Worm (Caenorhabditis elegans) whole organism, early embryonic: ENCODE results near the gene F10C1.9.
A peak's percentile ranks its signal among the peaks of the same experiment; 100 is the strongest.

ENCODE experiments used
- B0310.2 ChIP-seq: sonication (generic microtip); optimal IDR thresholded peaks from 2 replicates; lab custom pipeline; 2016; ENCODE audit warnings: mild to moderate bottlenecking, missing genetic modification characterization, missing compliant biosample characterization
- F13C5.2 ChIP-seq: sonication (generic microtip); optimal IDR thresholded peaks from 2 replicates; lab custom pipeline; 2017; ENCODE audit warnings: mild to moderate bottlenecking, missing genetic modification characterization, inconsistent platforms, missing compliant biosample characterization
- aly-1 ChIP-seq: sonication (generic microtip); optimal IDR thresholded peaks from 2 replicates; lab custom pipeline; 2016; ENCODE audit warnings: missing genetic modification characterization, missing compliant biosample characterization
- ama-1 ChIP-seq: fragments of 150-350 bp; optimal IDR thresholded peaks from 2 replicates; lab custom pipeline; 2014
- ceh-13 ChIP-seq: fragments of 200-800 bp; sonication (Bioruptor generic); optimal IDR thresholded peaks from 2 replicates; lab custom pipeline; 2018; ENCODE audit warnings: mild to moderate bottlenecking, missing genetic modification characterization, missing compliant biosample characterization
- ceh-36 ChIP-seq: sonication (generic microtip); optimal IDR thresholded peaks from 2 replicates; lab custom pipeline; 2016; ENCODE audit warnings: missing genetic modification characterization, inconsistent platforms, missing compliant biosample characterization
- ets-7 ChIP-seq: sonication (generic microtip); optimal IDR thresholded peaks from 2 replicates; lab custom pipeline; 2016; ENCODE audit warnings: missing genotype, missing genetic modification characterization, missing compliant biosample characterization
- flt-1 ChIP-seq: fragments of 200-800 bp; sonication (Bioruptor generic); IDR thresholded peaks from 2 replicates; pipeline ENCODE4 v1.3.6; 2022; ENCODE audit warnings: missing genetic modification characterization, missing compliant biosample characterization
- hmbx-1 ChIP-seq: sonication (generic microtip); optimal IDR thresholded peaks from 2 replicates; lab custom pipeline; 2016; ENCODE audit warnings: mild to moderate bottlenecking, missing genetic modification characterization, missing compliant biosample characterization
- hmg-4 ChIP-seq: fragments of 200-800 bp; sonication (Bioruptor generic); optimal IDR thresholded peaks from 2 replicates; lab custom pipeline; 2018; ENCODE audit warnings: mild to moderate bottlenecking, missing genetic modification characterization, missing compliant biosample characterization
- hnd-1 ChIP-seq: sonication (generic microtip); optimal IDR thresholded peaks from 2 replicates; lab custom pipeline; 2016; ENCODE audit warnings: missing genetic modification characterization, missing compliant biosample characterization
- pes-1 ChIP-seq: fragments of 200-800 bp; sonication (Bioruptor generic); IDR thresholded peaks from 2 replicates; pipeline ENCODE4 v1.3.6; 2022; ENCODE audit warnings: missing genetic modification reagents, missing genetic modification characterization, missing compliant biosample characterization
- scrt-1 ChIP-seq: fragments of 200-800 bp; sonication (Bioruptor generic); IDR thresholded peaks from 2 replicates; pipeline ENCODE4 v1.3.6; 2022; ENCODE audit warnings: missing genetic modification characterization, missing compliant biosample characterization
- sea-1 ChIP-seq: fragments of 200-800 bp; sonication (Bioruptor generic); conservative IDR thresholded peaks from 2 replicates; pipeline ENCODE4 v1.3.6; 2022; ENCODE audit warnings: missing genetic modification characterization, missing compliant biosample characterization
- tbx-11 ChIP-seq: fragments of 200-800 bp; sonication (Bioruptor generic); IDR thresholded peaks from 2 replicates; pipeline ENCODE4 v1.3.6; 2022; ENCODE audit warnings: missing genetic modification characterization, missing compliant biosample characterization
- tbx-37 ChIP-seq: fragments of 200-800 bp; sonication (Bioruptor generic); conservative IDR thresholded peaks from 2 replicates; pipeline ENCODE4 v1.3.6; 2022; ENCODE audit warnings: missing genetic modification reagents, missing genetic modification characterization, missing compliant biosample characterization
- tra-4 ChIP-seq: sonication (generic microtip); optimal IDR thresholded peaks from 2 replicates; lab custom pipeline; 2017; ENCODE audit warnings: missing genetic modification characterization, missing compliant biosample characterization

The F10C1.9 gene

DNA sequence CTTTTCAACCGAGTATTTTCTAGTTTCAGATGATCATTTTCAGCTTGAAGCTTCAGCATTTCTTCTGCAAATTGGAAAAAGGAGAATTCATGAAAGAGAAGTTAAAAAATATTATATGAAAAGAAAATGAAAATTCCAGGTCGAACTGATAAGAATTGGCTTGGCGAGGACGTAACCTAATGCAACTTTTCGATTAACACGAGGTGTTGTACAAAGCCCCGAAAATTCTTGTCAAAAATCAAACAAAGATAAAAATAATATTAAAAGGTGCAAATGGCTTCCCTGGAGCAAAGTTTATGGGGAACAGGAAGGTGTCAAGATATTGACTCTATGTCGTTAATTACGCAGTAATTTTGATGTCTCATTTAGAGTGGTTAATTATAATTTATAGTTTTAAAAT, 742 bp downstream of the F10C1.9 start:
- TF ChIP-seq tra-4 (tag; lab: Kevin White, UChicago): no peak
- TF ChIP-seq B0310.2: no peak
- no peak for TF ChIP-seq tbx-37 (GFP tag; lab: Robert Waterston, UW)
- no peak for TF ChIP-seq tbx-11 (GFP tag; lab: Robert Waterston, UW)
- TF ChIP-seq scrt-1 (GFP tag; lab: Robert Waterston, UW): no peak
- TF ChIP-seq hnd-1: no peak
- TF ChIP-seq F13C5.2 (tag; lab: Kevin White, UChicago): no peak
- no peak for TF ChIP-seq flt-1 (GFP tag; lab: Robert Waterston, UW)
- no peak for TF ChIP-seq ets-7 (tag; lab: Kevin White, UChicago)
- TF ChIP-seq ama-1 (lab: Kevin White, UChicago): no peak
- no peak for TF ChIP-seq aly-1

DNA sequence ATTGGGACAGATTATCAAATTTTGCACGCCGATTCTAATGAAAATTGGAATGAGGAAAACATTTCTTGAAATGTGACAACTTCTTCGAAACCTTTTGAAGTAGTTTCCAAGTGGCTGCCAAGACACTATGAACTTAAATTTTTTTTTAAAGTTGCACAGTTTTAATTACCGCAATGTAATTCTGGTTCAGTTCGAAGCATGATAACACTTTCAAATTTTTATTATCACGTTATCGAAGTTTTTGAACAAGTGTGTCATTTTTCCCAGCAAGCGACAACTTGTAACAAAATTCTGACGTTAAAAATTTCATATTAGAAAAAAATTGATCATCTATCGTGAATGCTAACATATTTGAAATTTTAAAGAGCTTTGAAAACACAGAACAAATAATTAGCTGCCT, 2.3 kb downstream of the F10C1.9 start:
- no peak for TF ChIP-seq ets-7 (tag; lab: Kevin White, UChicago)
- TF ChIP-seq pes-1 (GFP tag; lab: Robert Waterston, UW): no peak
- TF ChIP-seq hmg-4: no peak
- TF ChIP-seq aly-1: no peak
- no peak for TF ChIP-seq scrt-1 (GFP tag; lab: Robert Waterston, UW)
- TF ChIP-seq ceh-36 (tag; lab: Kevin White, UChicago): no peak
- TF ChIP-seq tbx-37 (GFP tag; lab: Robert Waterston, UW): no peak
- no peak for TF ChIP-seq F13C5.2 (tag; lab: Kevin White, UChicago)
- TF ChIP-seq B0310.2: no peak
- no peak for TF ChIP-seq tbx-11 (GFP tag; lab: Robert Waterston, UW)
- no peak for TF ChIP-seq hmbx-1 (tag; lab: Kevin White, UChicago)
- no peak for TF ChIP-seq ama-1 (lab: Kevin White, UChicago)

DNA sequence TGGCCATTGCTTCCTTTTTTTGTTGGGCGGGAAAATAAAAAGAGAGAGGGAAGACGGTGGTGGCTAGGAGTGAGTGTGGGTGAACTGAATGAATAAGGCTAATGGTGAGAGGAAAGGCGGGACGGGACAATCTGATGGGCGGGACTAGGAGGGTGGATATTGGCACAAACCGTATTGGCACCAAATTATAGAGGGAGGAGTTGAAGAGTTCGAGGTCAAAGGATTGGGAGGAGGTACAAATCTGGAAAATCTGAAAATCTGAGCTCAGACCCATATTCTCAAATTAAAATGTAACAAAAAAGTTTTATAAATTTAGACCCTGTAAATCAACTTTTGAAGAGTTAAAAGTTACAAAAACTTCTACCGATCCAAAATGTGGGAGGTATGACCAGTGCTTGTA, 6.3 kb downstream of the F10C1.9 start, which contains the start of gene hlh-14:
Gene hlh-14, minus strand, starts transcription at position 101 of the 400 bp plus-strand sequence.
- TF ChIP-seq sea-1 (no peak), flt-1 (GFP tag; lab: Robert Waterston, UW) (no peak), hmg-4 (no peak), ets-7 (tag; lab: Kevin White, UChicago) (no peak), scrt-1 (GFP tag; lab: Robert Waterston, UW) (no peak; the same call in 1 of the 2 replicates), tbx-37 (GFP tag; lab: Robert Waterston, UW) (no peak), aly-1 (no peak), pes-1 (GFP tag; lab: Robert Waterston, UW) (no peak), tra-4 (tag; lab: Kevin White, UChicago) (no peak), ama-1 (lab: Kevin White, UChicago) (no peak), F13C5.2 (tag; lab: Kevin White, UChicago) (no peak), hmbx-1 (tag; lab: Kevin White, UChicago) (no peak), hnd-1 (no peak), tbx-11 (GFP tag; lab: Robert Waterston, UW) (no peak), B0310.2 (no peak), ceh-13 (GFP tag; lab: Kevin White, UChicago) (no peak), ceh-36 (tag; lab: Kevin White, UChicago) (no peak)

DNA sequence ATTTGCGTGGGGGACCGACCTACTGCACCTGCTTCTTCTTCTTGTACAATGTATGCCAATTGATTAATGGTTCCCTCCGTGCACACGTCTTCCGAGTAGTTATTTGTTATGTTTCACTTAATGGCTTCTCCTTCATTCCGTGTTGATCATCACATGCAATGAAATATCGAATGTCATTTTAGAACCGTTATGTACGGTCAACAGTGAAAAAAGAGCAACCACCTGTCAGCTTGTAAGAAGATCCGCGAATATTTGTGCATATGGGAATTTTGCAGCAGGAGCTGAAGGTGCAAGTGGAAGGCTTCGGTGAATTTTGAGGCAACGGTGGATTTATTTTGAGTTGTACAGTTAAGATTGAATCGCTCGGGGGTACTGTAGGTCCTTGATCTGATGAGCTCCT, 8.5 kb downstream of the F10C1.9 start:
- TF ChIP-seq B0310.2 (no peak), tbx-11 (GFP tag; lab: Robert Waterston, UW) (no peak), hmg-4 (no peak), flt-1 (GFP tag; lab: Robert Waterston, UW) (no peak), tbx-37 (GFP tag; lab: Robert Waterston, UW) (no peak), ama-1 (lab: Kevin White, UChicago) (no peak), aly-1 (no peak), scrt-1 (GFP tag; lab: Robert Waterston, UW) (no peak), tra-4 (tag; lab: Kevin White, UChicago) (no peak), ets-7 (tag; lab: Kevin White, UChicago) (no peak), F13C5.2 (tag; lab: Kevin White, UChicago) (no peak), ceh-36 (tag; lab: Kevin White, UChicago) (no peak), hnd-1 (no peak), sea-1 (no peak), pes-1 (GFP tag; lab: Robert Waterston, UW) (no peak), hmbx-1 (tag; lab: Kevin White, UChicago) (no peak), ceh-13 (GFP tag; lab: Kevin White, UChicago) (no peak)

DNA sequence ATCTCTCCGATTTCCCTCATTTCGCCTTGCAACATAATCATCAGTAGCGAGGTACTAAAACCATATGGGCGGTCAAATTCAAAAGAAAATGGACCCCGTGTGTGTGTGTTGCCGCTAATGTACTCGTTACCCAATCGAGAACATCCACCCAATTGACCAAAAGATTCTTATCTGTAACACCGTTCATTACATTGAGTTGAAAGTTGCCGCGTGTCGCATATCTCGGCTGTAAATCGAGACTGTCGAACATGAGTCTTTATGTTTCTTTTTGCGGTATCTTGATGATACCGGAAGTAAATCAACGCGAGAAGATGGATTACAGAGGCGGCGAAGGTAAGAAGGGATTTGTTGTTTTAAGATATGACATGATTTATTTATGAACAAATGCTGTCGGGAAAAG, 9.3 kb downstream of the F10C1.9 start:
- no peak for TF ChIP-seq tbx-11 (GFP tag; lab: Robert Waterston, UW)
- peak; percentile 77 for TF ChIP-seq ets-7 (tag; lab: Kevin White, UChicago)

DNA sequence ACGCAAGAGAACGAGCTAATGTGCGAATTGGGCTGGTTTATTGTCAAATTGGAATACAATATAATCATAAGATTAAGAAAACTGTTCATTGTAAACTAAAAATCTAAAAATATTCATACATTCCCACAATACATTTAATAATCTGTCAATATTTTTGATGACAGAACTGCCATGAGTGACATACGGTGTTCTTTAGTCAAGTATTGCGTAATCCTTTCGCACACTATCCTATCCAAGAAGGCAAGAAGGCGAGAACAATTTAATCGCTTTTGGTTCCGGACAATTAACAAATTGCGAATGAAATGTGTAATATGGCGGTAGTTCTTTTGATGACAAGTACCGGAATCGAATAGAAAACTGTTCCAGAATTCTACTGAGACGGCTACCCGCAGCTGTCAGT, 10.2 kb downstream of the F10C1.9 start:
- TF ChIP-seq scrt-1 (GFP tag; lab: Robert Waterston, UW) (no peak), tbx-11 (GFP tag; lab: Robert Waterston, UW) (no peak), B0310.2 (no peak), ets-7 (tag; lab: Kevin White, UChicago) (no peak), tbx-37 (GFP tag; lab: Robert Waterston, UW) (no peak), tra-4 (tag; lab: Kevin White, UChicago) (no peak), hmbx-1 (tag; lab: Kevin White, UChicago) (no peak), sea-1 (no peak), F13C5.2 (tag; lab: Kevin White, UChicago) (no peak)

DNA sequence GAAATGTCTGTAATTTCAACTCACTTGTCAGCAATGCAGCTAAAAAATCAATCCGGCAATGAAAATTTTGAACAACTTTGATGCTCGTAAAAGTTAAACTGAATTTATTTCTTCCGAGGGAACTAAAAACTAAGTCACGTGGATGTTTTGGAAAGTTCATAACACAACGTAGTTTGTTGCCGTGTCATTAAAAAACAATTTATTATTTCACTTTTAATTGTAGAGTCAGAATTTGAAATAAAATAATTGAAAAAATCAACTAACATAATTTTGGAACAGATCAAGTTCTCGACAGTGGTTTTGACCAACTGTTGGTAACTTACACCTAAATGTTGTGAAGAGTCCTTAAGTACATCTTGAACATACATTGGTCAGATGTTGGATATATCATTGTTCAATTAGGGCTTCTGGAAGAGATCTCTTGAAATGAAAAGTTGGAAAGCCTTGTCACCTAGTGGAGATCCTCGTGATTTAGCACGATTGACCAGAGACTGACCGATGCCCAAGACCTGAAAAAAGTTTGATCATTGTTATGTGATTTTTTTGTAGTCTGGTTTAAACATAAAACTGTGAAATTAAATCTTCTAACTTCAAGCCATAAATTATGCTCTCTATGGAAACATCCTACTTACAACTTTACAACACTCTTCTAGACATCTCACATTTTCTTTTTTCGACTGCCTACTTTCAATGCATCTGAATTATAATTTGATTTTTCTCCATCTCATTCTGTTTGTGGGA, 14.6 kb downstream of the F10C1.9 start, which contains the start of the genes C18A3.7 and C18A3.11:
Gene C18A3.7, minus strand, starts transcription at position 101 of the 741 bp plus-strand sequence.
Gene C18A3.11, plus strand, starts transcription at position 691 of the 741 bp plus-strand sequence.
- TF ChIP-seq B0310.2: no peak
- TF ChIP-seq scrt-1 (GFP tag; lab: Robert Waterston, UW): no peak
- TF ChIP-seq F13C5.2 (tag; lab: Kevin White, UChicago): no peak
- no peak for TF ChIP-seq tbx-11 (GFP tag; lab: Robert Waterston, UW)
